Worm (Caenorhabditis elegans): ENCODE data around the gene T24E12.11.

DNA sequence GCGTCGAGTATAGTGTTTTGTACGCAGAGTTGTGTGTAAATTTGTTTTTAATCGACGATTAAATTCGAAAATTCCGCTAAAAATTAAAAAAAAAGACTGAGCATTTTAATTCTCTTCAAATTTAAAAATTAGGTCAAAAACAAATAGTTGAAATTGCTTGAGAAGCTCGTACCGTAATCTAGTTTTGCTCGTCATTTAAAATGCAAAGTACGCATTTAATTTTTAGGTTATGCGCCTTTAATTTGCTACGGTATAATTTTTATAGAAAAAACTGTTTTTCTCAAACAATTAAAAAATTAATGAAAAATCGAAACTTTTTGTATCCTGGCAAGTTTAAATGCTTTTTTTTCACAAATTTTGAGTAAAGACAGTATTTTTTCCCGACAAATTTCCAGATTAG lies 29.3 kb upstream of the T24E12.11 start:
- no peak for TF ChIP-seq hmg-4 (GFP tag; optimal IDR thresholded peaks at IDR 0.05)
- TF ChIP-seq scrt-1 (GFP tag; IDR thresholded peaks at IDR 0.05): no peak
- TF ChIP-seq hnd-1 (tag; optimal IDR thresholded peaks at IDR 0.05): no peak
- TF ChIP-seq aly-1 (tag; optimal IDR thresholded peaks at IDR 0.05): no peak
- no peak for TF ChIP-seq ama-1 (optimal IDR thresholded peaks at IDR 0.05)
- TF ChIP-seq F13C5.2 (tag; optimal IDR thresholded peaks at IDR 0.05): no peak
- no peak for TF ChIP-seq tbx-37 (GFP tag; conservative IDR thresholded peaks at IDR 0.05)
- TF ChIP-seq ets-7 (tag; optimal IDR thresholded peaks at IDR 0.05): no peak
- TF ChIP-seq pes-1 (GFP tag; IDR thresholded peaks at IDR 0.05): no peak
- no peak for TF ChIP-seq hmbx-1 (tag; optimal IDR thresholded peaks at IDR 0.05)
- no peak for TF ChIP-seq sea-1 (GFP tag; conservative IDR thresholded peaks at IDR 0.05)
- no peak for TF ChIP-seq tbx-11 (GFP tag; IDR thresholded peaks at IDR 0.05)
- TF ChIP-seq flt-1 (GFP tag; IDR thresholded peaks at IDR 0.05): no peak
- TF ChIP-seq ceh-13 (GFP tag; optimal IDR thresholded peaks at IDR 0.05): no peak
